Worm (Caenorhabditis elegans): ENCODE data around the gene cdc-25.2.

Gene cdc-25.2

ce11 chrV:1553004-1553403 is 13.9 kb upstream of the cdc-25.2 start, which contains the start of gene srsx-8:
TSS of gene srsx-8 (minus strand) at chrV:1553104.
- no peak for TF ChIP-seq nhr-28 (tag; optimal IDR thresholded peaks at IDR 0.05)
- TF ChIP-seq zip-8 (tag; optimal IDR thresholded peaks at IDR 0.05): no peak
- TF ChIP-seq ztf-11 (tag; optimal IDR thresholded peaks at IDR 0.05): no peak
- no peak for TF ChIP-seq lin-32 (GFP tag; optimal IDR thresholded peaks at IDR 0.05)
- TF ChIP-seq bed-3 (GFP tag; optimal IDR thresholded peaks at IDR 0.05): no peak
- TF ChIP-seq M03D4.4 (tag; optimal IDR thresholded peaks at IDR 0.05): no peak
- no peak for TF ChIP-seq nhr-2 (tag; optimal IDR thresholded peaks at IDR 0.05)
- TF ChIP-seq pha-4 (tag; optimal IDR thresholded peaks at IDR 0.05): no peak
- TF ChIP-seq unc-62 (GFP tag; optimal IDR thresholded peaks at IDR 0.05): no peak

ce11 chrV:1555072-1555471 is 11.8 kb upstream of the cdc-25.2 start:
- peak; percentile 93 for TF ChIP-seq zip-8 (tag; optimal IDR thresholded peaks at IDR 0.05)
- TF ChIP-seq drap-1 (GFP tag; optimal IDR thresholded peaks at IDR 0.05): no peak

ce11 chrV:1558113-1558512 is 8.8 kb upstream of the cdc-25.2 start:
- no peak for TF ChIP-seq bed-3 (GFP tag; optimal IDR thresholded peaks at IDR 0.05)
- no peak for TF ChIP-seq zip-8 (tag; optimal IDR thresholded peaks at IDR 0.05)
- TF ChIP-seq ceh-39 (tag; optimal IDR thresholded peaks at IDR 0.05): no peak
- no peak for TF ChIP-seq mep-1 (tag; optimal IDR thresholded peaks at IDR 0.05)
- TF ChIP-seq lsy-2 (tag; optimal IDR thresholded peaks at IDR 0.05): no peak
- TF ChIP-seq ceh-83 (GFP tag; optimal IDR thresholded peaks at IDR 0.05): no peak
- TF ChIP-seq unc-62 (GFP tag; optimal IDR thresholded peaks at IDR 0.05): no peak
- TF ChIP-seq ztf-11 (tag; optimal IDR thresholded peaks at IDR 0.05): no peak
- no peak for TF ChIP-seq sem-2 (GFP tag; optimal IDR thresholded peaks at IDR 0.05)
- no peak for TF ChIP-seq cnd-1 (tag; optimal IDR thresholded peaks at IDR 0.05)
- no peak for TF ChIP-seq elt-3 (tag; optimal IDR thresholded peaks at IDR 0.05)
- no peak for TF ChIP-seq nhr-28 (tag; optimal IDR thresholded peaks at IDR 0.05)
- no peak for TF ChIP-seq mab-5 (tag; optimal IDR thresholded peaks at IDR 0.05)

- TF ChIP-seq elt-1 (tag; optimal IDR thresholded peaks at IDR 0.05; ENCODE audit: borderline replicate concordance, insufficient read depth) (no peak), tbx-8 (GFP tag; optimal IDR thresholded peaks at IDR 0.05) (no peak), mls-2 (tag; optimal IDR thresholded peaks at IDR 0.05) (no peak), nhr-2 (tag; optimal IDR thresholded peaks at IDR 0.05) (peak; percentile 65), pha-4 (tag; optimal IDR thresholded peaks at IDR 0.05) (peak; percentile 45), blmp-1 (tag; optimal IDR thresholded peaks at IDR 0.05) (no peak), unc-62 (GFP tag; optimal IDR thresholded peaks at IDR 0.05) (no peak), sptf-1 (tag; optimal IDR thresholded peaks at IDR 0.05) (no peak), lin-32 (GFP tag; optimal IDR thresholded peaks at IDR 0.05) (no peak), ceh-39 (tag; optimal IDR thresholded peaks at IDR 0.05) (no peak), zip-8 (tag; optimal IDR thresholded peaks at IDR 0.05) (no peak), cnd-1 (tag; optimal IDR thresholded peaks at IDR 0.05) (no peak)
These were observed 3.0 kb downstream of the cdc-25.2 start for ce11 chrV:1569750-1570419.

ce11 chrV:1570679-1571078 is 3.8 kb downstream of the cdc-25.2 start:
- TF ChIP-seq ceh-83 (GFP tag; optimal IDR thresholded peaks at IDR 0.05) (no peak), nhr-28 (tag; optimal IDR thresholded peaks at IDR 0.05) (no peak), blmp-1 (tag; optimal IDR thresholded peaks at IDR 0.05) (no peak), zip-8 (tag; optimal IDR thresholded peaks at IDR 0.05) (no peak), ztf-11 (tag; optimal IDR thresholded peaks at IDR 0.05) (peak; percentile 11), hlh-1 (tag; optimal IDR thresholded peaks at IDR 0.05) (peak; percentile 49), elt-3 (tag; optimal IDR thresholded peaks at IDR 0.05) (no peak), cnd-1 (tag; optimal IDR thresholded peaks at IDR 0.05) (peak; percentile 54), mls-2 (tag; optimal IDR thresholded peaks at IDR 0.05) (no peak), nhr-237 (tag; optimal IDR thresholded peaks at IDR 0.05) (no peak), nhr-12 (tag; optimal IDR thresholded peaks at IDR 0.05) (no peak), M03D4.4 (tag; optimal IDR thresholded peaks at IDR 0.05) (peak; percentile 24), sptf-1 (tag; optimal IDR thresholded peaks at IDR 0.05) (no peak), unc-39 (tag; optimal IDR thresholded peaks at IDR 0.05) (no peak), nhr-76 (tag; optimal IDR thresholded peaks at IDR 0.05) (no peak), pha-4 (tag; optimal IDR thresholded peaks at IDR 0.05) (no peak), unc-62 (GFP tag; optimal IDR thresholded peaks at IDR 0.05) (peak; percentile 68), lsy-2 (tag; optimal IDR thresholded peaks at IDR 0.05) (no peak), ceh-39 (tag; optimal IDR thresholded peaks at IDR 0.05) (peak; percentile 68), ham-2 (GFP tag; optimal IDR thresholded peaks at IDR 0.05) (no peak), mep-1 (tag; optimal IDR thresholded peaks at IDR 0.05) (peak; percentile 56), elt-1 (tag; optimal IDR thresholded peaks at IDR 0.05; ENCODE audit: borderline replicate concordance, insufficient read depth) (peak; percentile 39), lin-13 (tag; optimal IDR thresholded peaks at IDR 0.05) (no peak), nhr-2 (tag; optimal IDR thresholded peaks at IDR 0.05) (peak; percentile 38), drap-1 (GFP tag; optimal IDR thresholded peaks at IDR 0.05) (no peak), flh-1 (GFP tag; optimal IDR thresholded peaks at IDR 0.05) (no peak), ceh-43 (GFP tag; optimal IDR thresholded peaks at IDR 0.05) (no peak), ces-1 (GFP tag; optimal IDR thresholded peaks at IDR 0.05) (no peak)

Data from whole organism, mixed stage, embryonic.